Worm (Caenorhabditis elegans) whole organism, young adult: ENCODE data around the gene Y82E9BR.17.

Experiments used
- B0019.2 ChIP-seq: fragments of 200-800 bp; sonication (Bioruptor generic); conservative IDR thresholded peaks from 2 replicates; pipeline ENCODE4 v1.3.6; 2022; ENCODE audit warnings: missing genetic modification reagents, missing genetic modification characterization, missing compliant biosample characterization
- B0336.3 ChIP-seq: fragments of 200-800 bp; sonication (Bioruptor generic); IDR thresholded peaks from 2 replicates; pipeline ENCODE4 v1.3.6; 2022; ENCODE audit warnings: missing genetic modification characterization, missing compliant biosample characterization
- C06A6.2 ChIP-seq: fragments of 200-800 bp; sonication (Bioruptor generic); conservative IDR thresholded peaks from 2 replicates; pipeline ENCODE4 v1.3.6; 2022; ENCODE audit warnings: missing genetic modification characterization, missing compliant biosample characterization
- D2030.7 ChIP-seq: fragments of 200-800 bp; sonication (Bioruptor generic); IDR thresholded peaks from 2 replicates; pipeline ENCODE4 v1.3.6; 2022; ENCODE audit warnings: missing genetic modification reagents, missing genetic modification characterization, missing compliant biosample characterization
- F22D6.2 ChIP-seq: sonication (generic microtip); optimal IDR thresholded peaks from 2 replicates; lab custom pipeline; 2016; ENCODE audit warnings: mild to moderate bottlenecking, missing genetic modification characterization, missing compliant biosample characterization
- F23B12.7 ChIP-seq: sonication (generic microtip); optimal IDR thresholded peaks from 2 replicates; lab custom pipeline; 2017; ENCODE audit warnings: missing genetic modification characterization, mild to moderate bottlenecking, missing compliant biosample characterization, antibody characterized with exemption, moderate library complexity; ENCODE audit not compliant: insufficient read depth
- F39B2.1 ChIP-seq: fragments of 200-800 bp; sonication (Bioruptor generic); IDR thresholded peaks from 2 replicates; pipeline ENCODE4 v1.3.6; 2022; ENCODE audit warnings: missing genetic modification reagents, missing genetic modification characterization, missing compliant biosample characterization
- F57A8.1 ChIP-seq: fragments of 200-800 bp; sonication (Bioruptor generic); optimal IDR thresholded peaks from 2 replicates; lab custom pipeline; 2018; ENCODE audit warnings: mild to moderate bottlenecking, missing genetic modification characterization, moderate library complexity, missing compliant biosample characterization
- Y53G8AR.9 ChIP-seq: fragments of 200-800 bp; sonication (Bioruptor generic); conservative IDR thresholded peaks from 2 replicates; pipeline ENCODE4 v1.3.6; 2022; ENCODE audit warnings: missing genetic modification reagents, missing genetic modification characterization, missing compliant biosample characterization
- Y56A3A.18 ChIP-seq: fragments of 200-800 bp; sonication (Bioruptor generic); IDR thresholded peaks from 2 replicates; pipeline ENCODE4 v1.3.6; 2022; ENCODE audit warnings: missing genetic modification reagents, missing genetic modification characterization, missing compliant biosample characterization
- Y67H2A.10 ChIP-seq: fragments of 200-800 bp; sonication (Bioruptor generic); conservative IDR thresholded peaks from 2 replicates; pipeline ENCODE4 v1.3.6; 2022; ENCODE audit warnings: missing genetic modification reagents, missing genetic modification characterization, missing compliant biosample characterization
- Y79H2A.3 ChIP-seq: fragments of 200-800 bp; sonication (Bioruptor generic); conservative IDR thresholded peaks from 2 replicates; pipeline ENCODE4 v1.3.6; 2022; ENCODE audit warnings: missing genetic modification reagents, missing genetic modification characterization, missing compliant biosample characterization
- Y95B8A.8 ChIP-seq: fragments of 200-800 bp; sonication (Bioruptor generic); IDR thresholded peaks from 2 replicates; pipeline ENCODE4 v1.3.6; 2022; ENCODE audit warnings: missing genetic modification reagents, missing genetic modification characterization, missing compliant biosample characterization
- aptf-2 ChIP-seq: fragments of 200-800 bp; sonication (Bioruptor generic); conservative IDR thresholded peaks from 2 replicates; pipeline ENCODE4 v1.3.6; 2022; ENCODE audit warnings: missing genetic modification reagents, missing genetic modification characterization, missing compliant biosample characterization
- attf-3 ChIP-seq: fragments of 200-800 bp; sonication (Bioruptor generic); conservative IDR thresholded peaks from 2 replicates; pipeline ENCODE4 v1.3.6; 2022; ENCODE audit warnings: missing genetic modification reagents, missing genetic modification characterization, missing compliant biosample characterization
- ceh-100 ChIP-seq: fragments of 200-800 bp; sonication (Bioruptor generic); IDR thresholded peaks from 2 replicates; pipeline ENCODE4 v1.3.6; 2022; ENCODE audit warnings: missing genetic modification reagents, missing genetic modification characterization, missing compliant biosample characterization
- ceh-58 ChIP-seq: fragments of 200-800 bp; sonication (Bioruptor generic); IDR thresholded peaks from 2 replicates; pipeline ENCODE4 v1.3.6; 2022; ENCODE audit warnings: missing genetic modification characterization, missing compliant biosample characterization
- die-1 ChIP-seq: sonication (generic microtip); optimal IDR thresholded peaks from 2 replicates; lab custom pipeline; 2016; ENCODE audit warnings: missing genotype, mild to moderate bottlenecking, missing genetic modification characterization, missing compliant biosample characterization
- dpl-1 ChIP-seq: fragments of 150-350 bp; optimal IDR thresholded peaks from 2 replicates; lab custom pipeline; 2014; ENCODE audit warnings: missing biosample characterization, missing genetic modification reagents, missing genetic modification characterization
- efl-1 ChIP-seq: fragments of 150-350 bp; optimal IDR thresholded peaks from 2 replicates; lab custom pipeline; 2014; ENCODE audit warnings: missing biosample characterization, missing genetic modification reagents, missing genetic modification characterization
- egrh-3 ChIP-seq: fragments of 200-800 bp; sonication (Bioruptor generic); IDR thresholded peaks from 2 replicates; pipeline ENCODE4 v1.3.6; 2022; ENCODE audit warnings: missing genetic modification reagents, missing genetic modification characterization, missing compliant biosample characterization
- fkh-3 ChIP-seq: sonication (generic microtip); optimal IDR thresholded peaks from 2 replicates; lab custom pipeline; 2016; ENCODE audit warnings: mild to moderate bottlenecking, missing genetic modification characterization, missing compliant biosample characterization
- him-1 ChIP-seq: sonication (generic microtip); optimal IDR thresholded peaks from 2 replicates; lab custom pipeline; 2016; ENCODE audit warnings: missing genotype, missing genetic modification reagents, missing genetic modification characterization, missing compliant biosample characterization
- hlh-12 ChIP-seq: sonication (generic microtip); optimal IDR thresholded peaks from 2 replicates; lab custom pipeline; 2016; ENCODE audit warnings: missing genetic modification characterization, missing compliant biosample characterization
- hlh-26 ChIP-seq: fragments of 200-800 bp; sonication (Bioruptor generic); conservative IDR thresholded peaks from 2 replicates; pipeline ENCODE4 v1.3.6; 2022; ENCODE audit warnings: missing genetic modification reagents, missing genetic modification characterization, missing compliant biosample characterization
- hrde-1 ChIP-seq: sonication (generic microtip); optimal IDR thresholded peaks from 2 replicates; lab custom pipeline; 2016; ENCODE audit warnings: missing genetic modification characterization, mild to moderate bottlenecking, missing compliant biosample characterization, moderate library complexity, missing genotype, missing genetic modification reagents, borderline replicate concordance
- lag-1 ChIP-seq: fragments of 200-800 bp; sonication (Bioruptor generic); IDR thresholded peaks from 2 replicates; pipeline ENCODE4 v1.3.6; 2022; ENCODE audit warnings: missing genetic modification reagents, missing genetic modification characterization, missing compliant biosample characterization
- let-526 ChIP-seq: fragments of 200-800 bp; sonication (Bioruptor generic); IDR thresholded peaks from 2 replicates; pipeline ENCODE4 v1.3.6; 2022; ENCODE audit warnings: missing genetic modification reagents, missing genetic modification characterization, missing compliant biosample characterization
- lin-26 ChIP-seq: fragments of 200-800 bp; sonication (Bioruptor generic); IDR thresholded peaks from 2 replicates; pipeline ENCODE4 v1.3.6; 2022; ENCODE audit warnings: missing genetic modification reagents, missing genetic modification characterization, missing compliant biosample characterization
- lin-54 ChIP-seq: fragments of 200-800 bp; sonication (Bioruptor generic); optimal IDR thresholded peaks from 2 replicates; lab custom pipeline; 2018; ENCODE audit warnings: mild to moderate bottlenecking, missing genetic modification characterization, missing compliant biosample characterization
- lir-1 ChIP-seq: fragments of 200-800 bp; sonication (Bioruptor generic); conservative IDR thresholded peaks from 2 replicates; pipeline ENCODE4 v1.3.6; 2022; ENCODE audit warnings: missing genetic modification reagents, missing genetic modification characterization, missing compliant biosample characterization
- lsl-1 ChIP-seq: fragments of 200-800 bp; sonication (Bioruptor generic); optimal IDR thresholded peaks from 2 replicates; lab custom pipeline; 2018; ENCODE audit warnings: mild to moderate bottlenecking, missing genetic modification characterization, moderate library complexity, missing compliant biosample characterization
- madf-10 ChIP-seq: sonication (generic microtip); optimal IDR thresholded peaks from 2 replicates; lab custom pipeline; 2016; ENCODE audit warnings: mild to moderate bottlenecking, missing genetic modification characterization, missing compliant biosample characterization
- madf-3 ChIP-seq: fragments of 200-800 bp; sonication (Bioruptor generic); IDR thresholded peaks from 2 replicates; pipeline ENCODE4 v1.3.6; 2022; ENCODE audit warnings: missing genetic modification reagents, missing genetic modification characterization, missing compliant biosample characterization
- madf-6 ChIP-seq: fragments of 200-800 bp; sonication (Bioruptor generic); IDR thresholded peaks from 2 replicates; pipeline ENCODE4 v1.3.6; 2022; ENCODE audit warnings: missing genetic modification reagents, missing genetic modification characterization, missing compliant biosample characterization
- mcd-1 ChIP-seq: fragments of 200-800 bp; sonication (Bioruptor generic); IDR thresholded peaks from 2 replicates; pipeline ENCODE4 v1.3.6; 2022; ENCODE audit warnings: missing genetic modification reagents, missing genetic modification characterization, missing compliant biosample characterization
- mxl-1 ChIP-seq: sonication (generic microtip); optimal IDR thresholded peaks from 2 replicates; lab custom pipeline; 2016; ENCODE audit warnings: missing genetic modification characterization, missing compliant biosample characterization
- nfya-1 ChIP-seq: sonication (generic microtip); optimal IDR thresholded peaks from 2 replicates; lab custom pipeline; 2017; ENCODE audit warnings: antibody characterized with exemption, missing compliant biosample characterization, missing genetic modification characterization, borderline replicate concordance; ENCODE audit not compliant: insufficient read depth
- rpc-1 ChIP-seq, 2 experiments: fragments of 150-350 bp in 1 of 2; sonication (generic microtip) in 1 of 2; optimal IDR thresholded peaks; 2 replicates each; lab custom pipeline; 2014 to 2018; ENCODE audit warnings: missing biosample characterization in 1 of 2, missing genetic modification characterization in 1 of 2, missing genetic modification reagents in 1 of 2, missing genotype in 1 of 2
- snpc-3.4 ChIP-seq: sonication (generic microtip); optimal IDR thresholded peaks from 2 replicates; lab custom pipeline; 2017; ENCODE audit warnings: missing genetic modification characterization, mild to moderate bottlenecking, missing compliant biosample characterization, antibody characterized with exemption, moderate library complexity, missing genotype, missing genetic modification reagents
- somi-1 ChIP-seq: fragments of 200-800 bp; sonication (Bioruptor generic); optimal IDR thresholded peaks from 2 replicates; lab custom pipeline; 2018; ENCODE audit warnings: mild to moderate bottlenecking, missing genetic modification characterization, missing compliant biosample characterization
- unc-130 ChIP-seq: sonication (generic microtip); optimal IDR thresholded peaks from 2 replicates; lab custom pipeline; 2016; ENCODE audit warnings: missing genetic modification reagents, missing genetic modification characterization, missing compliant biosample characterization
- xnd-1 ChIP-seq: sonication (generic microtip); optimal IDR thresholded peaks from 2 replicates; lab custom pipeline; 2016; ENCODE audit warnings: missing genotype, missing genetic modification reagents, missing genetic modification characterization, missing compliant biosample characterization
- ztf-18 ChIP-seq: sonication (generic microtip); optimal IDR thresholded peaks from 2 replicates; lab custom pipeline; 2016; ENCODE audit warnings: missing genotype, mild to moderate bottlenecking, missing genetic modification characterization, missing compliant biosample characterization

The Y82E9BR.17 gene

ce11 chrIII:1428448-1428847 lies 27.1 kb downstream of the Y82E9BR.17 start:
- TF ChIP-seq him-1 (tag; lab: Kevin White, UChicago) (no peak), F22D6.2 (tag; lab: Kevin White, UChicago) (no peak), B0336.3 (no peak), efl-1 (GFP tag; lab: Kevin White, UChicago) (peak; percentile 14), madf-6 (no peak), ceh-100 (GFP tag; lab: Robert Waterston, UW) (no peak), fkh-3 (tag; lab: Kevin White, UChicago) (no peak), lin-54 (GFP tag; lab: Kevin White, UChicago) (peak; percentile 72), D2030.7 (GFP tag; lab: Robert Waterston, UW) (0 out of 2 replicates have a peak, but pooled peaks have one; percentile 19), mxl-1 (no peak), mcd-1 (GFP tag; lab: Robert Waterston, UW) (peak; percentile 61), F23B12.7 (tag; lab: Kevin White, UChicago) (no peak)

DNA sequence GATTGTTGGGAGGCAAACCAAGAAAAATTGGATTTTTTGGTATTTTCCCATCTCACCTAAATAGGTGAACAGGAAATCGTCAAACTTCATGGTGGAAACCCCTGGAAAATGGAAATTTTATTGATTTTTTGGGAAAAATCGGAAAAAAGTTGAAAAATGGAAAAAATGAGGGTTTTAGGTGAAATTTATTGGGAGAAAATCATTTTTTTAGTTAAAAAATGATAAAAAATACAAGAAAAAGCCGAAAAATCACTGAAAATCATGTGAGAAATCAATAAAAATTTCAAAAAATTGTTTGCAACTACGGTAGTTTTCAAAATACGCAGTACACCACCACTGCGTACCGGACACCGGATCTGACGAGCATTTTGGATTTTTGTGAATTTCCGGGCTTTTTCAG lies 28.4 kb downstream of the Y82E9BR.17 start, which contains the start of gene lelo-2:
TSS of gene lelo-2 (minus strand) at position 101 of the 400 bp plus-strand sequence.
- TF ChIP-seq F57A8.1 (GFP tag; lab: Kevin White, UChicago) (no peak), B0019.2 (GFP tag; lab: Robert Waterston, UW) (no peak), lsl-1 (GFP tag; lab: Kevin White, UChicago) (peak; percentile 64), aptf-2 (GFP tag; lab: Robert Waterston, UW) (no peak)
- TF ChIP-seq, all 124 proteins: peak for 1

ce11 chrIII:1424305-1424704 lies 31.3 kb downstream of the Y82E9BR.17 start:
- peak; percentile 64; the same call in 1 of the 2 replicates for TF ChIP-seq madf-6
- no peak for TF ChIP-seq nfya-1 (tag; lab: Kevin White, UChicago)
- peak; percentile 77 for TF ChIP-seq F23B12.7 (tag; lab: Kevin White, UChicago)
- peak; percentile 38 for TF ChIP-seq dpl-1 (GFP tag; lab: Kevin White, UChicago)
- TF ChIP-seq Y53G8AR.9 (GFP tag; lab: Robert Waterston, UW), result peak; percentile 72
- peak; percentile 33 for TF ChIP-seq snpc-3.4 (tag; lab: Kevin White, UChicago)
- TF ChIP-seq lag-1 (GFP tag; lab: Robert Waterston, UW), result no peak
- peak; percentile 35; the same call in 1 of the 2 replicates for TF ChIP-seq let-526
- peak; percentile 62 for TF ChIP-seq ztf-18
- peak; percentile 69 for TF ChIP-seq lir-1 (GFP tag; lab: Robert Waterston, UW)
- TF ChIP-seq madf-3 (GFP tag; lab: Robert Waterston, UW), result no peak; the same call in none of the 2 replicates
- peak; percentile 74 for TF ChIP-seq die-1 (tag; lab: Kevin White, UChicago)
- TF ChIP-seq F57A8.1 (GFP tag; lab: Kevin White, UChicago), result no peak
- TF ChIP-seq egrh-3 (GFP tag; lab: Robert Waterston, UW), result peak; percentile 76
- TF ChIP-seq Y56A3A.18, result no peak
- no peak for TF ChIP-seq xnd-1 (tag; lab: Kevin White, UChicago)
- TF ChIP-seq Y67H2A.10 (GFP tag; lab: Robert Waterston, UW), result no peak
- TF ChIP-seq madf-10 (tag; lab: Kevin White, UChicago), result peak; percentile 54
- TF ChIP-seq Y95B8A.8, result 0 out of 2 replicates have a peak, but pooled peaks have one; percentile 33
- TF ChIP-seq C06A6.2 (GFP tag; lab: Robert Waterston, UW), result no peak
- peak; percentile 72 for TF ChIP-seq rpc-1 (optimal IDR thresholded peaks at IDR 0.05; lab: Kevin White, UChicago)
- peak; percentile 84 for TF ChIP-seq rpc-1 (tag; optimal IDR thresholded peaks at IDR 0.05; lab: Kevin White, UChicago)
- no peak for TF ChIP-seq unc-130 (GFP tag; lab: Kevin White, UChicago)
- TF ChIP-seq somi-1, result no peak
- no peak for TF ChIP-seq hlh-26 (GFP tag; lab: Robert Waterston, UW)
- no peak for TF ChIP-seq hlh-12 (tag; lab: Kevin White, UChicago)
- peak; percentile 36; the same call in 1 of the 2 replicates for TF ChIP-seq attf-3 (GFP tag; lab: Robert Waterston, UW)
- TF ChIP-seq F39B2.1 (GFP tag; lab: Robert Waterston, UW), result no peak
- peak; percentile 73 for TF ChIP-seq hrde-1 (tag; lab: Kevin White, UChicago)
- TF ChIP-seq Y79H2A.3 (GFP tag; lab: Robert Waterston, UW), result no peak
- peak; percentile 87 for TF ChIP-seq lin-26 (GFP tag; lab: Robert Waterston, UW)
- TF ChIP-seq ceh-58 (GFP tag; lab: Robert Waterston, UW), result no peak
